Fruit fly (Drosophila melanogaster): ENCODE data around the gene CG6700.

dm6 chr2L:10856328-10856942, 14.0 kb upstream of the CG6700 start, which contains the start of gene Dnz1:
- TF ChIP-seq pan (optimal IDR thresholded peaks at IDR 0.05) (no peak), usp (GFP tag; optimal IDR thresholded peaks at IDR 0.05) (no peak), psq (optimal IDR thresholded peaks at IDR 0.05) (no peak), Dll (optimal IDR thresholded peaks at IDR 0.05) (no peak), EcR (GFP tag; optimal IDR thresholded peaks at IDR 0.05) (no peak), CG8478 (optimal IDR thresholded peaks at IDR 0.05) (no peak)
